Fruit fly (Drosophila melanogaster) whole organism, prepupa: ENCODE results near the gene CG1647.

Experiments used
- CG10631 ChIP-seq: fragments of 200-800 bp; sonication (Bioruptor generic); optimal IDR thresholded peaks from 2 replicates; lab custom pipeline; 2016; ENCODE audit warnings: missing biosample characterization, missing genetic modification characterization
- CG11294 ChIP-seq: fragments of 200-800 bp; sonication (Bioruptor generic); IDR thresholded peaks from 2 replicates; pipeline ENCODE4 v1.3.6; 2022; ENCODE audit warnings: missing biosample characterization, missing genetic modification characterization
- CG11762 ChIP-seq: fragments of 200-800 bp; sonication (Bioruptor generic); optimal IDR thresholded peaks from 3 replicates; lab custom pipeline; 2016; ENCODE audit warnings: missing biosample characterization, missing genetic modification characterization; ENCODE audit not compliant: insufficient read depth
- CG11902 ChIP-seq: fragments of 200-800 bp; sonication (Bioruptor generic); optimal IDR thresholded peaks from 3 replicates; lab custom pipeline; 2016; ENCODE audit warnings: missing biosample characterization, missing genetic modification characterization
- CG15336 ChIP-seq: fragments of 200-800 bp; sonication (Bioruptor generic); IDR thresholded peaks from 2 replicates; pipeline ENCODE4 v1.3.6; 2022; ENCODE audit warnings: missing biosample characterization, missing genetic modification characterization
- CG1621 ChIP-seq: fragments of 200-800 bp; sonication (Bioruptor generic); optimal IDR thresholded peaks from 3 replicates; lab custom pipeline; 2018; ENCODE audit warnings: missing biosample characterization, mild to moderate bottlenecking, missing genetic modification characterization
- CG3032 ChIP-seq: fragments of 200-800 bp; optimal IDR thresholded peaks from 2 replicates; lab custom pipeline; 2019; ENCODE audit warnings: missing biosample characterization, mild to moderate bottlenecking, missing genetic modification characterization, moderate library complexity
- CG31627 ChIP-seq: fragments of 200-800 bp; sonication (Bioruptor generic); optimal IDR thresholded peaks from 3 replicates; lab custom pipeline; 2016; ENCODE audit warnings: missing biosample characterization, missing genetic modification characterization
- CG34406 ChIP-seq: fragments of 200-800 bp; sonication (Bioruptor generic); optimal IDR thresholded peaks from 3 replicates; lab custom pipeline; 2016; ENCODE audit warnings: missing biosample characterization, missing genetic modification characterization
- CG3919 ChIP-seq: fragments of 200-800 bp; sonication (Bioruptor generic); optimal IDR thresholded peaks from 3 replicates; lab custom pipeline; 2016; ENCODE audit warnings: missing biosample characterization, missing genetic modification characterization
- CG4318 ChIP-seq: fragments of 200-800 bp; sonication (Bioruptor generic); optimal IDR thresholded peaks from 3 replicates; lab custom pipeline; 2017; ENCODE audit warnings: missing biosample characterization, mild to moderate bottlenecking, missing genetic modification characterization
- CG6163 ChIP-seq: fragments of 200-800 bp; sonication (Bioruptor generic); IDR thresholded peaks from 3 replicates; pipeline ENCODE4 v1.3.6; 2022; ENCODE audit warnings: missing biosample characterization, missing genetic modification characterization
- CG6276 ChIP-seq: fragments of 200-800 bp; sonication (Bioruptor generic); optimal IDR thresholded peaks from 2 replicates; lab custom pipeline; 2017; ENCODE audit warnings: missing biosample characterization, mild to moderate bottlenecking, missing genetic modification characterization
- CG6792 ChIP-seq: fragments of 200-800 bp; sonication (Bioruptor generic); optimal IDR thresholded peaks from 3 replicates; lab custom pipeline; 2016; ENCODE audit warnings: missing biosample characterization, missing genetic modification characterization
- CG6854 ChIP-seq: fragments of 200-800 bp; sonication (Bioruptor generic); optimal IDR thresholded peaks from 2 replicates; lab custom pipeline; 2017; ENCODE audit warnings: missing biosample characterization, mild to moderate bottlenecking, missing genetic modification characterization
- CG8119 ChIP-seq: fragments of 200-800 bp; sonication (Bioruptor generic); IDR thresholded peaks from 3 replicates; pipeline ENCODE4 v1.3.6; 2022; ENCODE audit warnings: missing biosample characterization, missing genetic modification characterization
- CG8319 ChIP-seq: fragments of 200-800 bp; sonication (Bioruptor generic); optimal IDR thresholded peaks from 3 replicates; lab custom pipeline; 2016; ENCODE audit warnings: missing biosample characterization, missing genetic modification characterization
- CG8632 ChIP-seq: fragments of 200-800 bp; sonication (Bioruptor generic); optimal IDR thresholded peaks from 3 replicates; lab custom pipeline; 2016; ENCODE audit warnings: missing biosample characterization, missing genetic modification characterization
- CG9139 ChIP-seq: fragments of 200-800 bp; sonication (Bioruptor generic); optimal IDR thresholded peaks from 3 replicates; lab custom pipeline; 2017; ENCODE audit warnings: missing biosample characterization, mild to moderate bottlenecking, missing genetic modification characterization
- Eip75B ChIP-seq: fragments of 200-800 bp; sonication (Bioruptor generic); optimal IDR thresholded peaks from 3 replicates; lab custom pipeline; 2016; ENCODE audit warnings: missing biosample characterization, missing genetic modification characterization
- Eip93F ChIP-seq: fragments of 200-800 bp; sonication (Bioruptor generic); optimal IDR thresholded peaks from 2 replicates; lab custom pipeline; 2016; ENCODE audit warnings: missing biosample characterization, mild to moderate bottlenecking, missing genetic modification characterization
- Ets21C ChIP-seq: fragments of 200-800 bp; sonication (Bioruptor generic); optimal IDR thresholded peaks from 3 replicates; lab custom pipeline; 2016; ENCODE audit warnings: missing biosample characterization, missing genetic modification characterization
- Ets96B ChIP-seq: fragments of 200-800 bp; optimal IDR thresholded peaks from 2 replicates; lab custom pipeline; 2019; ENCODE audit warnings: missing biosample characterization, mild to moderate bottlenecking, missing genetic modification characterization, moderate library complexity
- Hr38 ChIP-seq: sonication (Bioruptor generic); optimal IDR thresholded peaks from 2 replicates; lab custom pipeline; 2016; ENCODE audit warnings: missing biosample characterization, missing genetic modification characterization
- Hr4 ChIP-seq: fragments of 200-800 bp; sonication (Bioruptor generic); optimal IDR thresholded peaks from 3 replicates; lab custom pipeline; 2016; ENCODE audit warnings: missing biosample characterization, missing genetic modification characterization
- Met ChIP-seq: fragments of 200-800 bp; sonication (Bioruptor generic); optimal IDR thresholded peaks from 3 replicates; lab custom pipeline; 2016; ENCODE audit warnings: missing biosample characterization, missing genetic modification characterization
- OdsH ChIP-seq: fragments of 200-800 bp; sonication (Bioruptor generic); optimal IDR thresholded peaks from 3 replicates; lab custom pipeline; 2016; ENCODE audit warnings: missing biosample characterization, missing genetic modification characterization
- Smox ChIP-seq: fragments of 200-800 bp; sonication (Bioruptor generic); optimal IDR thresholded peaks from 3 replicates; lab custom pipeline; 2016; ENCODE audit warnings: missing biosample characterization, missing genetic modification characterization
- Sox14 ChIP-seq: fragments of 200-800 bp; sonication (Bioruptor generic); optimal IDR thresholded peaks from 3 replicates; lab custom pipeline; 2016; ENCODE audit warnings: missing biosample characterization, missing genetic modification characterization
- Sox15 ChIP-seq: fragments of 200-800 bp; sonication (Bioruptor generic); optimal IDR thresholded peaks from 3 replicates; lab custom pipeline; 2016; ENCODE audit warnings: missing biosample characterization, missing genetic modification characterization
- achi ChIP-seq: fragments of 200-800 bp; sonication (Bioruptor generic); optimal IDR thresholded peaks from 3 replicates; lab custom pipeline; 2016; ENCODE audit warnings: missing biosample characterization, missing genetic modification characterization
- acj6 ChIP-seq: fragments of 200-800 bp; sonication (Bioruptor generic); optimal IDR thresholded peaks from 3 replicates; lab custom pipeline; 2016; ENCODE audit warnings: missing biosample characterization, missing genetic modification characterization
- cyc ChIP-seq: fragments of 200-800 bp; sonication (Bioruptor generic); optimal IDR thresholded peaks from 3 replicates; lab custom pipeline; 2016; ENCODE audit warnings: missing biosample characterization, missing genetic modification characterization
- dsx ChIP-seq: fragments of 200-800 bp; optimal IDR thresholded peaks from 3 replicates; lab custom pipeline; 2019; ENCODE audit warnings: missing biosample characterization, mild to moderate bottlenecking, missing genetic modification characterization, moderate library complexity; ENCODE audit not compliant: poor library complexity, severe bottlenecking
- eg ChIP-seq: fragments of 200-800 bp; sonication (Bioruptor generic); IDR thresholded peaks from 3 replicates; pipeline ENCODE4 v1.3.6; 2022; ENCODE audit warnings: missing biosample characterization, missing genetic modification characterization
- esn ChIP-seq: fragments of 200-800 bp; sonication (Bioruptor generic); optimal IDR thresholded peaks from 2 replicates; lab custom pipeline; 2016; ENCODE audit warnings: missing biosample characterization, mild to moderate bottlenecking, missing genetic modification characterization, moderate library complexity
- fd59A ChIP-seq: fragments of 200-800 bp; sonication (Bioruptor generic); optimal IDR thresholded peaks from 2 replicates; lab custom pipeline; 2017; ENCODE audit warnings: missing biosample characterization, mild to moderate bottlenecking, missing genetic modification characterization, missing genetic modification reagents
- fd85E ChIP-seq: fragments of 200-800 bp; sonication (Bioruptor generic); optimal IDR thresholded peaks from 3 replicates; lab custom pipeline; 2016; ENCODE audit warnings: missing biosample characterization, missing genetic modification characterization
- fkh ChIP-seq: fragments of 200-800 bp; sonication (Bioruptor generic); optimal IDR thresholded peaks from 3 replicates; lab custom pipeline; 2017; ENCODE audit warnings: missing biosample characterization, mild to moderate bottlenecking, missing genetic modification characterization, moderate library complexity
- net ChIP-seq: fragments of 200-800 bp; sonication (Bioruptor generic); optimal IDR thresholded peaks from 3 replicates; lab custom pipeline; 2016; ENCODE audit warnings: missing biosample characterization, missing genetic modification characterization
- pdm3 ChIP-seq: fragments of 200-800 bp; sonication (Bioruptor generic); optimal IDR thresholded peaks from 3 replicates; lab custom pipeline; 2016; ENCODE audit warnings: missing biosample characterization, missing genetic modification characterization
- salr ChIP-seq, 2 experiments: fragments of 200-800 bp; sonication (Bioruptor generic); optimal IDR thresholded peaks; 3 replicates each; lab custom pipeline; 2016 to 2018; ENCODE audit warnings: missing biosample characterization in 2 of 2, missing genetic modification characterization in 2 of 2, mild to moderate bottlenecking in 1 of 2
- spab ChIP-seq: fragments of 200-800 bp; sonication (Bioruptor generic); optimal IDR thresholded peaks from 2 replicates; lab custom pipeline; 2017; ENCODE audit warnings: missing biosample characterization, mild to moderate bottlenecking, missing genetic modification characterization, missing genetic modification reagents
- topi ChIP-seq: fragments of 200-800 bp; sonication (Bioruptor generic); optimal IDR thresholded peaks from 3 replicates; lab custom pipeline; 2016; ENCODE audit warnings: missing biosample characterization, missing genetic modification characterization
- vri ChIP-seq: fragments of 200-800 bp; sonication (Bioruptor generic); optimal IDR thresholded peaks from 3 replicates; lab custom pipeline; 2016; ENCODE audit warnings: missing biosample characterization, mild to moderate bottlenecking, missing genetic modification characterization

Gene CG1647

DNA sequence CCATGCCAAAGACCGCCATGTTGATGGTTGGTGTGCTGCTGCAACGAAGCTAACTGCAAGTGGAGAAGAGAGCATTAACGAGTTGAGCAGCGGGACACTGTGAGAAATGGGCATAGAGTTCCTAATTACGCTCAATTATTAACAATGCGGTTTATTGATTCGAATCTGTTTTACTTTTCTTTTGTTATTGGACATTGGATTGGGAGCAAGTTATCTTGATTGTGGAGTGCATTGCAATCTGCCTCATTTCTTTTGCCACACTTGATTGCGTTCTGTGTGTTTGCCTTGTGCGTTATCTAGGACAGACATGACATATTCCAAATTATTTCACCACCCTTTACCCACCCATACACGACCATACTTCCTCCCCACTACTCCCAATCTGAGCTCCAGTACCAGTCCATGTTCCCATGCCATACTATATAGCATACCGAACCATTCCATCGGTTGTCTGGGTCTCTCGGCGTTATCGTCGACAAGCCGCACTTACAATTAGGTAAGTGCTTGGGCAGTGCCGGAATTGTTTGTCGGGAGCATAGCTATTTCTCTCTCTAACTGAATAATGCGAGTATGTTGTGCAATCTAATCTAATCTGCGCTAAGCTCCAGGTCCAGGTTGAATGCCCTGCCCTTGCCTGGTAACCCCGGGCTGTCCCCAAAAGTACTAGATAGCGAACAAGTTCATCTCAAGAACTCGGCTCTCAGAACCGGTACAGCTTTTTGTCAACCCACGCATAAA is 37.4 kb downstream of the CG1647 start (continued):
- peak; percentile 60 for TF ChIP-seq CG1621 (tag; lab: Kevin White, UChicago)
- TF ChIP-seq eg (GFP tag; lab: Robert Waterston, UW): peak; percentile 73; the same call in 2 of the 3 replicates
- peak; percentile 28 for TF ChIP-seq net
- TF ChIP-seq CG15336 (GFP tag; lab: Robert Waterston, UW): peak; percentile 74
- TF ChIP-seq dsx (GFP tag; lab: Kevin White, UChicago): peak; percentile 46
- no peak for TF ChIP-seq CG9139 (GFP tag; lab: Kevin White, UChicago)
- TF ChIP-seq OdsH (GFP tag; lab: Kevin White, UChicago): peak; percentile 61
- peak; percentile 48 for TF ChIP-seq fd59A (GFP tag; lab: Kevin White, UChicago)
- no peak for TF ChIP-seq CG34406 (GFP tag; lab: Kevin White, UChicago)
- TF ChIP-seq CG11762 (GFP tag; lab: Kevin White, UChicago): peak; percentile 19
- peak; percentile 35 for TF ChIP-seq CG6276
- peak; percentile 26 for TF ChIP-seq achi (GFP tag; lab: Kevin White, UChicago)
- TF ChIP-seq CG3032 (tag; lab: Kevin White, UChicago): peak; percentile 60
- TF ChIP-seq CG8319 (GFP tag; lab: Kevin White, UChicago): no peak
- TF ChIP-seq CG11294 (GFP tag; lab: Robert Waterston, UW): 0 out of 2 replicates have a peak, but pooled peaks have one; percentile 30
- TF ChIP-seq pdm3 (GFP tag; lab: Kevin White, UChicago): peak; percentile 47
- TF ChIP-seq topi (GFP tag; lab: Kevin White, UChicago): peak; percentile 19
- TF ChIP-seq esn: peak; percentile 39
- peak; percentile 67; the same call in 2 of the 3 replicates for TF ChIP-seq CG8119 (GFP tag; lab: Robert Waterston, UW)
- TF ChIP-seq CG11902 (GFP tag; lab: Kevin White, UChicago): no peak
- TF ChIP-seq Smox (GFP tag; lab: Kevin White, UChicago): no peak
- TF ChIP-seq Hr4 (GFP tag; lab: Kevin White, UChicago): peak; percentile 70
- TF ChIP-seq Ets21C (GFP tag; lab: Kevin White, UChicago): no peak
- peak; percentile 42 for TF ChIP-seq CG3919 (GFP tag; lab: Kevin White, UChicago)

DNA sequence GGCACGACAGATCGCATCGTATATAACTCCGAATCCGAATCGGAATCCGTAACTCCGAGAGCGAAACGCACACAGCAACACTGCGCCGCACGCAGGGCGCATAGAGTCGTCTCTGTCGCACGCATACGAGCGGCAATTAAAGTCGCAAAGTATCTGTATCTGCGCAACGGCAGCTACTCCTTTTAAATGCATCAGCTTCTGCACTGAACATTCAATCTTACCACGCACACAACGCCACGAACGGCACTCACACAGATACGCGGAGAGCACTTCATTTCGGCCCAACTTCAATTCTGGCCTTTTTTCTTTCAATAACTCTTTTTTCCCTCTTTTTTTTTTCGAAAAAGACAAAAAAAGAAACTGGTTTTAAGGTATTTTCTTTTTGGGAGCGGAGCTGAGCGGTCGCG is 38.2 kb downstream of the CG1647 start:
- peak; percentile 55; the same call in 1 of the 2 replicates for TF ChIP-seq CG15336 (GFP tag; lab: Robert Waterston, UW)
- peak; percentile 83 for TF ChIP-seq Ets96B (tag; lab: Kevin White, UChicago)
- no peak for TF ChIP-seq fkh (GFP tag; lab: Kevin White, UChicago)
- peak; percentile 85 for TF ChIP-seq eg (GFP tag; lab: Robert Waterston, UW)
- TF ChIP-seq CG6854 (GFP tag; lab: Kevin White, UChicago): peak; percentile 83
- TF ChIP-seq acj6 (GFP tag; lab: Kevin White, UChicago): no peak
- peak; percentile 94 for TF ChIP-seq spab (GFP tag; lab: Kevin White, UChicago)
- TF ChIP-seq dsx (GFP tag; lab: Kevin White, UChicago): peak; percentile 65
- peak; percentile 73 for TF ChIP-seq CG8632 (GFP tag; lab: Kevin White, UChicago)
- peak; percentile 21 for TF ChIP-seq fd85E
- TF ChIP-seq Met (GFP tag; lab: Kevin White, UChicago): peak; percentile 41
- no peak for TF ChIP-seq Sox15 (GFP tag; lab: Kevin White, UChicago)
- no peak for TF ChIP-seq cyc (GFP tag; lab: Kevin White, UChicago)
- TF ChIP-seq CG6792: peak; percentile 37
- TF ChIP-seq Hr4 (GFP tag; lab: Kevin White, UChicago): no peak
- TF ChIP-seq Eip93F (GFP tag; lab: Kevin White, UChicago): peak; percentile 38
- TF ChIP-seq Sox14: peak; percentile 17
- peak; percentile 86 for TF ChIP-seq CG8119 (GFP tag; lab: Robert Waterston, UW)
- TF ChIP-seq CG3919 (GFP tag; lab: Kevin White, UChicago): peak; percentile 72
- no peak for TF ChIP-seq Hr38 (GFP tag; lab: Kevin White, UChicago)
- TF ChIP-seq CG10631 (GFP tag; lab: Kevin White, UChicago): peak; percentile 40
- TF ChIP-seq fd59A (GFP tag; lab: Kevin White, UChicago): peak; percentile 69
- TF ChIP-seq CG31627 (GFP tag; lab: Kevin White, UChicago): no peak
- no peak for TF ChIP-seq Ets21C (GFP tag; lab: Kevin White, UChicago)
- TF ChIP-seq pdm3 (GFP tag; lab: Kevin White, UChicago): peak; percentile 59
- peak; percentile 59 for TF ChIP-seq achi (GFP tag; lab: Kevin White, UChicago)
- peak; percentile 88 for TF ChIP-seq CG1621 (tag; lab: Kevin White, UChicago)
- peak; percentile 68 for TF ChIP-seq CG8319 (GFP tag; lab: Kevin White, UChicago)
- TF ChIP-seq CG34406 (GFP tag; lab: Kevin White, UChicago): peak; percentile 66
- peak; percentile 37 to 46 for TF ChIP-seq salr (GFP tag; optimal IDR thresholded peaks at IDR 0.05; lab: Kevin White, UChicago)
- TF ChIP-seq CG11294 (GFP tag; lab: Robert Waterston, UW): no peak
- peak; percentile 72 for TF ChIP-seq CG3032 (tag; lab: Kevin White, UChicago)
- peak; percentile 70 for TF ChIP-seq vri (GFP tag; lab: Kevin White, UChicago)
- peak; percentile 9 for TF ChIP-seq Smox (GFP tag; lab: Kevin White, UChicago)
- peak; percentile 75 for TF ChIP-seq Eip75B (GFP tag; lab: Kevin White, UChicago)
- no peak for TF ChIP-seq CG4318
- peak; percentile 92 for TF ChIP-seq CG6163 (GFP tag; lab: Robert Waterston, UW)
